Worm (Caenorhabditis elegans): Measurements from ENCODE around the gene repo-1.
A peak's percentile ranks its signal among the peaks of the same experiment; 100 is the strongest.

Gene repo-1

ce11 chrIV:12124314-12125084, 40.2 kb downstream of the repo-1 start, which contains the start of gene dhhc-6 (continued):
- TF ChIP-seq bed-2 (GFP tag; IDR thresholded peaks at IDR 0.05) (no peak), ztf-6 (GFP tag; IDR thresholded peaks at IDR 0.05) (no peak), F22D6.2 (tag; optimal IDR thresholded peaks at IDR 0.05) (no peak), hrde-1 (tag; optimal IDR thresholded peaks at IDR 0.05; ENCODE audit: borderline replicate concordance) (peak; percentile 40), T26A5.8 (tag; optimal IDR thresholded peaks at IDR 0.05) (no peak), K11D2.4 (GFP tag; IDR thresholded peaks at IDR 0.05) (no peak), B0035.1 (tag; optimal IDR thresholded peaks at IDR 0.05) (no peak), ama-1 (optimal IDR thresholded peaks at IDR 0.05) (no peak), ama-1 (GFP tag; optimal IDR thresholded peaks at IDR 0.05) (peak in 1 of 2 experiments; percentile 40), attf-3 (GFP tag; conservative IDR thresholded peaks at IDR 0.05) (no peak), madf-3 (GFP tag; IDR thresholded peaks at IDR 0.05) (peak; percentile 84), F52B5.7 (tag; optimal IDR thresholded peaks at IDR 0.05) (no peak), F57A8.1 (GFP tag; optimal IDR thresholded peaks at IDR 0.05) (no peak), nfya-1 (tag; optimal IDR thresholded peaks at IDR 0.05; ENCODE audit: borderline replicate concordance, insufficient read depth) (no peak), F57C9.4 (tag; optimal IDR thresholded peaks at IDR 0.05) (no peak), F23B12.7 (tag; optimal IDR thresholded peaks at IDR 0.05; ENCODE audit: insufficient read depth) (no peak), akir-1 (GFP tag; optimal IDR thresholded peaks at IDR 0.05) (no peak), Y53G8AR.9 (GFP tag; conservative IDR thresholded peaks at IDR 0.05) (0 out of 2 replicates have a peak, but pooled peaks have one; percentile 18), F55B11.4 (tag; optimal IDR thresholded peaks at IDR 0.05; ENCODE audit: borderline replicate concordance, insufficient read depth) (no peak), ekl-4 (GFP tag; IDR thresholded peaks at IDR 0.05) (0 out of 2 replicates have a peak, but pooled peaks have one; percentile 27), mes-4 (tag; optimal IDR thresholded peaks at IDR 0.05) (no peak), hsf-1 (GFP tag; IDR thresholded peaks at IDR 0.05) (0 out of 2 replicates have a peak, but pooled peaks have one; percentile 30), cebp-2 (GFP tag; IDR thresholded peaks at IDR 0.05) (no peak), snpc-1.1 (tag; optimal IDR thresholded peaks at IDR 0.05; ENCODE audit: insufficient read depth) (no peak), hmg-1.2 (GFP tag; IDR thresholded peaks at IDR 0.05) (no peak; the same call in 1 of the 2 replicates), cebp-1 (GFP tag; IDR thresholded peaks at IDR 0.05) (no peak), cebp-1 (tag; optimal IDR thresholded peaks at IDR 0.05) (peak; percentile 6), pha-4 (tag; optimal IDR thresholded peaks at IDR 0.05) (no peak), bed-1 (GFP tag; IDR thresholded peaks at IDR 0.05) (no peak), fkh-3 (tag; optimal IDR thresholded peaks at IDR 0.05) (no peak), snpc-1.3 (tag; optimal IDR thresholded peaks at IDR 0.05; ENCODE audit: insufficient read depth) (no peak), Y95B8A.8 (GFP tag; IDR thresholded peaks at IDR 0.05) (peak; percentile 58; the same call in 1 of the 2 replicates), ceh-27 (GFP tag; optimal IDR thresholded peaks at IDR 0.05) (no peak), ceh-79 (tag; optimal IDR thresholded peaks at IDR 0.05) (no peak), lin-40 (tag; optimal IDR thresholded peaks at IDR 0.05) (no peak), lir-1 (GFP tag; conservative IDR thresholded peaks at IDR 0.05) (no peak), tbx-9 (tag; optimal IDR thresholded peaks at IDR 0.05; ENCODE audit: borderline replicate concordance) (no peak), ztf-3 (GFP tag; optimal IDR thresholded peaks at IDR 0.05) (no peak), gei-17 (GFP tag; optimal IDR thresholded peaks at IDR 0.05) (no peak), rec-8 (tag; optimal IDR thresholded peaks at IDR 0.05) (no peak), ceh-58 (GFP tag; IDR thresholded peaks at IDR 0.05) (no peak), egl-18 (GFP tag; IDR thresholded peaks at IDR 0.05) (no peak), D2030.7 (GFP tag; IDR thresholded peaks at IDR 0.05) (no peak)
